Worm (Caenorhabditis elegans) whole organism, L4/young adult: ENCODE data around the gene clec-260.

Source experiments
- W03F9.2 ChIP-seq: fragments of 150-350 bp; optimal IDR thresholded peaks from 2 replicates; lab custom pipeline; 2014; ENCODE audit warnings: missing biosample characterization, missing genetic modification characterization
- dao-5 ChIP-seq: sonication (generic microtip); optimal IDR thresholded peaks from 2 replicates; lab custom pipeline; 2016; ENCODE audit warnings: missing genotype, missing genetic modification characterization, moderate library complexity, missing compliant biosample characterization
- him-1 ChIP-seq: sonication (generic microtip); optimal IDR thresholded peaks from 2 replicates; lab custom pipeline; 2016; ENCODE audit warnings: missing genotype, missing genetic modification reagents, missing genetic modification characterization, missing compliant biosample characterization

DNA sequence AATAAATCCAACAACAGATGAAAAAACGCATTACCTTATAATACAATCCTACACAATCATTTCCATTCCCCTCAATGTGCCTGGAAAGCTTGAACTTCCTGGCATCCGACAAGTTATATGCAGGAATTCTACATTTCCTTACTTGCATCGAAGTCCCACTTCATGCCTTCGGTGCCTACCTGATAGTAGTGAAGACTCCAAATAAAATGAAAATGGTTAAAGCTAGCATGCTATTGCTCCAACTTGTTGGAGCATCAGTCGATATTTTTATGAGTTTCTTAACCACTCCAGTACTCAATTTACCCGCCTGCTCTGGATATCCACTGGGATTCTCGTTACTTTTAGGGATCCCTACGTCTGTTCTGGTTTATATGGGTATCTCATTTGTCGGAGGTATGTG is 20.5 kb downstream of the clec-260 start, which contains the start of gene srh-171:
- TF ChIP-seq W03F9.2 (tag; lab: Kevin White, UChicago) = no peak
- no peak for TF ChIP-seq him-1
- no peak for TF ChIP-seq dao-5 (tag; lab: Kevin White, UChicago)
